Fruit fly (Drosophila melanogaster): Measurements from ENCODE around the gene CG3862.

CG3862 gene

DNA sequence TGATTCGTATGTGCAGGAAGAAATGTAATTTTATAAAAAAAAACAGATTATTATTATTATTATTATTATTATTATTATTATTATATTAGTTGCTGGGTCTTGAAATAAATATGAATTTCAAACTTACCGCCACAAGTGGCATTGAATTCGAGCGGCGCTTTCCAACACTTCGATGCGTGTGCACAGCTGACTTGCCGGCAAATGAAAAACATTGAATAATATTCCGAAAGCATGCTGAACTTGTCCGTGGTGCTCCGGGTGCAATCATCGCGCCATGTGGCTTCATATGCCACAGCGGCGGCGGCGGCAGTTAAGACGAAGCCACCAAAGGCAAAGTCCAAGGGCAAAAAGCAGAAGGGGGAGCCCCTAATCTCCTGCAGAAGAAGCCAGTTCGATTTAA is 14.3 kb downstream of the CG3862 start, which contains the start of gene Dbp21E2:
Gene Dbp21E2 (plus strand): TSS at position 180 of the 400 bp plus-strand sequence.
- TF ChIP-seq CG8478 (optimal IDR thresholded peaks at IDR 0.05) (no peak), CTCF (optimal IDR thresholded peaks at IDR 0.05) (no peak)

DNA sequence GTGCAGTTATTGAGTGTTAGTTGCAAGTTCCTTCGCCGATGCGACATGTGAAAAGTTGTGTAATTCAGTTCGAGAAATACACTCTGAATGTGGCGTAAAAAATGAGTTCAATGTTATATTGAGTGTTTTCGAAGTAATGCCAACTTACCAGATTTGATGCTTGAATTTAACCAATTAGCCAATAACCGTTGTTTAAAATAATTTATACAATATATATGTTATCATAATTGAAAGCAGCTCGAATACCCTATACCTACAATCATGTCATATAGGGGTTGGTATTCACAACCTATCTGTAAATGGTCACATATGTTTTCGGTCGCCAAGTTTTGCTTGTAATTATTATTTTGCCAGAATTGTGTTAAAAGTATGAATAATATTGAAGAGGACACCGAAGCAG is 15.4 kb downstream of the CG3862 start, which contains the start of gene Nnf1b:
Gene Nnf1b (plus strand): TSS at position 301 of the 400 bp plus-strand sequence.
- TF ChIP-seq CG8478 (optimal IDR thresholded peaks at IDR 0.05): no peak
- TF ChIP-seq CTCF (optimal IDR thresholded peaks at IDR 0.05): no peak

DNA sequence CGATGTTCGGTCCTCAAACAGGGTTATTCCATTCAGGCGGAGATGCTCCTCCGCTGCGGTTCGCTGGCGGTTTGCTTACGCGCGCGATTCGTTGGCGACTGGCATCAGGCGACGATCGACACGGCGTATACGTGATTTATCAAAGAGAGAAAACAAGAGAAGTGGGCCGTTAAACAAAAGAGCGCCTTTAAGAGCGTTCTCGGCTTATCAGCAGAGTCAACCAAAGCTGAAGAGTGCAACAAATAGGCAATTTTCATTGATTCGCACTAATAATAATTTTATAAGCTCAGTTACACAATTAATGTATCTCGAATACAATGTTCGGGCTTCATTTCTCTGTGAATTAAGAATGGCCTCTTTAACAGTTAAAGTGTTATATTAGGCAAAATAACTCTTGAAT is 35.0 kb downstream of the CG3862 start, which contains the start of gene Pkg21D:
Gene Pkg21D (minus strand): TSS at position 101 of the 400 bp plus-strand sequence.
- no peak for TF ChIP-seq CG8478 (optimal IDR thresholded peaks at IDR 0.05)
- TF ChIP-seq CTCF (optimal IDR thresholded peaks at IDR 0.05): no peak

dm6 chr2L:789966-790365 is 35.7 kb downstream of the CG3862 start:
- TF ChIP-seq CTCF (optimal IDR thresholded peaks at IDR 0.05) (no peak), CG8478 (optimal IDR thresholded peaks at IDR 0.05) (no peak)

dm6 chr2L:784036-784435 is 41.6 kb downstream of the CG3862 start, which contains the start of gene CG3544:
TSS of gene CG3544 (plus strand) at chr2L:784336.
- no peak for TF ChIP-seq CTCF (optimal IDR thresholded peaks at IDR 0.05)
- TF ChIP-seq CG8478 (optimal IDR thresholded peaks at IDR 0.05): no peak

DNA sequence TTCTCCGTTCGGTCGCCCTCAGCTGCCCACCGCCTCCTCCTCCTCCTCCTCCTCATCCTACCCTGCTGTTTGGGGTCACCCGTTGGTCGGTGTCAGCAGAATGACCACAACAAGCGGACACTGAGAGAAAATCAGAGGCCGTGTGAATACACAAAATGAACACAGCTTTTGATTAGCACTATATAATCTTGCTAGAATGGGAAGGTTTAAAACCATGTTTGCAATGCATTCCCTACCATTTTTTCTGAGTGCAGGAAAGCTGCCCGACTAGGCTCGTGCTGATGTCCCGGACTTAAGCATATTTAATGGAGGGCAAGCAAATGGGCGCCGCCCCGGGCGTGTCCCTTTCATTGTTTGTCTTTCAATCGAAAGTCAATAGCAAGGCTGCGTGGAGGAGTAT is 44.8 kb downstream of the CG3862 start:
- TF ChIP-seq CG8478 (optimal IDR thresholded peaks at IDR 0.05) (no peak), CTCF (optimal IDR thresholded peaks at IDR 0.05) (no peak)

DNA sequence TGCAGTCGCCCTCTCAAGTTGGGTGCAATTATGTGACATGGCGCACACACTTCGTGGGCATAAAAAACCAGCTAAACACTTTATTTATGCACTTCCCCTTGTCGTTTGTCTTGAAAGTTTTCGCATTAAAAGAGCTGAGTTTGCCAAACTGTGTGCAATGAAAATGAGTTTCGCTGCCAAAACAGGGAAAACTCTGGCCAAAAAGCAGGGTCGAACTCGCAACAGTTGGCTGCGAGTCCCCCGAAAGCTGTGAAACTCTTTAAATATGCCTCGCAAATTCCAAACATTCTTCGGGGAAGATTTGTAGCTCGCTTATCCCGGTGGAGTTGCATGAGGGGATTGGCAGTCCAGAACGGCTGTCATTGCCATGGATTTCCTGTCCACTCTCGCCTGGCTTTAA is 45.5 kb downstream of the CG3862 start, which contains the start of gene Gr21a:
Gene Gr21a (plus strand): TSS at position 301 of the 400 bp plus-strand sequence.
- TF ChIP-seq CG8478 (optimal IDR thresholded peaks at IDR 0.05) (no peak), CTCF (optimal IDR thresholded peaks at IDR 0.05) (no peak)

DNA sequence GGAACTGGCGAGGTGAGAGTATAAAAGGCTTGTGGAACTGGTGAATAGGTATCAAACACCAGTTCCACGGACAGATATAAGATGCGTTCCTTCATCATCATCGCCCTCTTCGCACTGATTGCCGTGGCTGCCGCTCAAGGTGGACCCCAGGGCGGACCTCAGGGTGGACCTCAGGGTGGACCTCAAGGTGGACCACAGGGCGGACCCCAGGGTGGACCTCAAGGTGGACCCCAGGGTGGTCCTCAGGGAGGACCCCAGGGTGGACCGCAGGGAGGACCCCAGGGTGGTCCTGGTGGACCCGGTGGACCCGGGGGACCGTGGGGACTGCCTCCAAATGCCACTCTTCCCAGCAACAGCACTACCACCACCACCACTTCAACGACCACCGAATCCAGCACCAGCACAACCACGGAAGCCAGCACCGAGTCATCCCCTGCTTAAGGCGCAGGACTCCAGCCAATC is 46.5 kb downstream of the CG3862 start, which contains the start of gene CG13947:
Gene CG13947 (plus strand): TSS at position 51 of the 462 bp plus-strand sequence.
- no peak for TF ChIP-seq CTCF (optimal IDR thresholded peaks at IDR 0.05)
- TF ChIP-seq CG8478 (optimal IDR thresholded peaks at IDR 0.05): no peak

DNA sequence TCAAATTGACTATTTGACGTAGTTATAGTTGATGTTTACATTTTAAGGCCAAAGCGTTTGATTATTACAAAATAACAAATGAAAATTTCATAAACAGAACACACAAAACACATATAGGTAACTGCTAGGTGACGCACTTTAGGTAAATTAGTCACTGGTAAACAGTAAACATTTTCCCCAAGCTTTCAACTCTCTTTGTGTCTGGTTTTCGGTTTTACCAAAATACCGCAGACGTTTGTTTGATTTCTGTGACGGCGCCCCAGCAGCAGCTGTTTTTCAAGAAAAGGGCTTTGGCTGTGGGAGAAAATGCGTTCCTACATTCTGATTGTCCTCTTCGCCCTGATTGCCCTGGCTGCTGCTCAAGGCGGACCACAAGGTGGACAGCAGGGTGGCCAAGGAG is 49.4 kb downstream of the CG3862 start, which contains the start of gene CG13946:
Gene CG13946 (plus strand): TSS at position 301 of the 400 bp plus-strand sequence.
- TF ChIP-seq CTCF (optimal IDR thresholded peaks at IDR 0.05) (no peak), CG8478 (optimal IDR thresholded peaks at IDR 0.05) (no peak)
